Fruit fly (Drosophila melanogaster) whole organism, pupa: ENCODE results near the gene bol.

Experiments
- CG10348 ChIP-seq: fragments of 200-800 bp; sonication (Bioruptor generic); IDR thresholded peaks from 2 replicates; pipeline ENCODE4 v1.3.6; 2022; ENCODE audit warnings: missing biosample characterization, missing genetic modification characterization
- CG12605 ChIP-seq: fragments of 200-800 bp; sonication (Bioruptor generic); IDR thresholded peaks from 2 replicates; pipeline ENCODE4 v1.3.6; 2022; ENCODE audit warnings: missing biosample characterization, missing genetic modification characterization
- CG13204 ChIP-seq: fragments of 200-800 bp; sonication (Bioruptor generic); optimal IDR thresholded peaks from 2 replicates; lab custom pipeline; 2018; ENCODE audit warnings: missing biosample characterization, mild to moderate bottlenecking, missing genetic modification characterization, moderate library complexity
- CG14655 ChIP-seq: fragments of 200-800 bp; sonication (Bioruptor generic); optimal IDR thresholded peaks from 3 replicates; lab custom pipeline; 2017; ENCODE audit warnings: mild to moderate bottlenecking, missing biosample characterization, missing genetic modification reagents, missing genetic modification characterization
- CG15710 ChIP-seq: fragments of 200-800 bp; sonication (Bioruptor generic); optimal IDR thresholded peaks from 2 replicates; lab custom pipeline; 2018; ENCODE audit warnings: missing biosample characterization, mild to moderate bottlenecking, missing genetic modification characterization, moderate library complexity
- CG17806 ChIP-seq: fragments of 200-800 bp; sonication (Bioruptor generic); optimal IDR thresholded peaks from 2 replicates; lab custom pipeline; 2018; ENCODE audit warnings: missing biosample characterization, mild to moderate bottlenecking, missing genetic modification characterization, moderate library complexity
- CG32121 ChIP-seq: fragments of 200-800 bp; sonication (Bioruptor generic); IDR thresholded peaks from 2 replicates; pipeline ENCODE4 v1.3.6; 2022; ENCODE audit warnings: missing biosample characterization, missing genetic modification characterization
- CG34367 ChIP-seq: fragments of 200-800 bp; sonication (Bioruptor generic); optimal IDR thresholded peaks from 2 replicates; lab custom pipeline; 2018; ENCODE audit warnings: missing biosample characterization, mild to moderate bottlenecking, missing genetic modification characterization
- CG4496 ChIP-seq: fragments of 200-800 bp; sonication (Bioruptor generic); IDR thresholded peaks from 3 replicates; pipeline ENCODE4 v1.3.6; 2022; ENCODE audit warnings: missing biosample characterization, missing genetic modification characterization
- CG8159 ChIP-seq: fragments of 200-800 bp; sonication (Bioruptor generic); optimal IDR thresholded peaks from 3 replicates; lab custom pipeline; 2018; ENCODE audit warnings: missing biosample characterization, mild to moderate bottlenecking, missing genetic modification characterization, moderate library complexity
- CG8301 ChIP-seq: fragments of 200-800 bp; sonication (Bioruptor generic); optimal IDR thresholded peaks from 2 replicates; lab custom pipeline; 2018; ENCODE audit warnings: missing biosample characterization, mild to moderate bottlenecking, missing genetic modification characterization
- CG9948 ChIP-seq: fragments of 200-800 bp; sonication (Bioruptor generic); optimal IDR thresholded peaks from 2 replicates; lab custom pipeline; 2018; ENCODE audit warnings: missing biosample characterization, mild to moderate bottlenecking, missing genetic modification characterization, moderate library complexity
- D1 ChIP-seq: fragments of 200-800 bp; sonication (Bioruptor generic); optimal IDR thresholded peaks from 2 replicates; lab custom pipeline; 2018; ENCODE audit warnings: missing biosample characterization, mild to moderate bottlenecking, missing genetic modification characterization, moderate library complexity
- EcR ChIP-seq: fragments of 200-800 bp; sonication (Bioruptor generic); optimal IDR thresholded peaks from 3 replicates; lab custom pipeline; 2019; ENCODE audit warnings: missing biosample characterization, missing genetic modification characterization, mild to moderate bottlenecking, moderate library complexity, missing genetic modification reagents
- Ets98B ChIP-seq: fragments of 200-800 bp; sonication (Bioruptor generic); IDR thresholded peaks from 2 replicates; pipeline ENCODE4 v1.3.6; 2022; ENCODE audit warnings: missing biosample characterization, missing genetic modification characterization
- Pif1A ChIP-seq: fragments of 200-800 bp; sonication (Bioruptor generic); optimal IDR thresholded peaks from 3 replicates; lab custom pipeline; 2016; ENCODE audit warnings: missing biosample characterization, missing genetic modification characterization
- Pif1B ChIP-seq: fragments of 200-800 bp; sonication (Bioruptor generic); optimal IDR thresholded peaks from 3 replicates; lab custom pipeline; 2016; ENCODE audit warnings: missing biosample characterization, missing genetic modification characterization
- Snoo ChIP-seq: fragments of 200-800 bp; sonication (Bioruptor generic); optimal IDR thresholded peaks from 3 replicates; lab custom pipeline; 2017; ENCODE audit warnings: missing biosample characterization, mild to moderate bottlenecking, missing genetic modification characterization, inconsistent platforms
- fd96Ca ChIP-seq: fragments of 200-800 bp; sonication (Bioruptor generic); IDR thresholded peaks from 3 replicates; pipeline ENCODE4 v1.3.6; 2022; ENCODE audit warnings: missing biosample characterization, missing genetic modification characterization
- gl ChIP-seq: fragments of 200-800 bp; sonication (Bioruptor generic); optimal IDR thresholded peaks from 2 replicates; lab custom pipeline; 2018; ENCODE audit warnings: missing biosample characterization, mild to moderate bottlenecking, missing genetic modification characterization
- rn ChIP-seq: fragments of 200-800 bp; sonication (Bioruptor generic); IDR thresholded peaks from 2 replicates; pipeline ENCODE4 v1.3.6; 2022; ENCODE audit warnings: missing biosample characterization, missing genetic modification characterization

bol gene

DNA sequence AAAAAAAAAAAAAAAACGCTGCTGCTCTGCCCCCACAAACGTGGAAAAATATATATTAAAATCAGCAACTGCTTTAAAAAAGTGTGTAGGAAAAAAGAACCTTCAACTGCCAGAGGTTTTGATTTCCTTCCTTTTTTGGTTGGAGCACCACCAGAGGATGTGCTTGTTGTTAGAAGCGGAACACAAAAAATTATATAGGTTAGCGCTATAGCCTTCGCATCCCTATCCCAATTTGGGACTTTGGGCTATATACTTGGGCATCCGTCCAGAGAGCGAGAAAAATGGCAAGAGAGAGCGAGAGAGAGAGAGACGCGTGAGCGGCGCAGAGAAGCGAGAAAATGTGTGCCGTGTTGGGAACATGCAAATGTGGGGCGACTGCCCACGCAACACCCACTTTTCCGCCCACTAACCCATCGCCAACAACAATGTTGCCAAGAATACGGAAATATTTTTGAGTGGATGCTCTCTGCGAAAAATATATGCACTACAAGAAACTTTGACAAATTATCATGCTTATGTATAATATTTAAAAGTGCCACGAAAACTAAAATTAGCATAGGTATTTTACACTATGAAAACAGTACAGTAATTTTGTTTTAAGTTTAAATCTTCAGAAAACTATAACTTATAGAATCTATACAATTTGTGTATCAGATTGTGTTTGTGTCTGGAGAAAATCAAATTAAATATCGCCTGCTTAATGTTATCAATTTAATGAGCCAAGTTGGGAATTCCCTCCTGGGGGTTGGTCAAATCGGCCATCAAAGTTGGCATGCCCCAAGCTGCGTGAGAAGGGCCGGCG lies 7.1 kb downstream of the bol start:
- TF ChIP-seq Pif1A (GFP tag; lab: Kevin White, UChicago) (no peak), Snoo (tag; lab: Kevin White, UChicago) (no peak), D1 (no peak), gl (tag; lab: Kevin White, UChicago) (no peak), CG34367 (tag; lab: Kevin White, UChicago) (no peak), CG9948 (tag; lab: Kevin White, UChicago) (peak; percentile 15), CG8159 (tag; lab: Kevin White, UChicago) (peak; percentile 45), CG17806 (tag; lab: Kevin White, UChicago) (peak; percentile 11), EcR (GFP tag; lab: Kevin White, UChicago) (no peak), fd96Ca (no peak), CG10348 (no peak), Ets98B (GFP tag; lab: Robert Waterston, UW) (no peak), Pif1B (GFP tag; lab: Kevin White, UChicago) (no peak), CG12605 (GFP tag; lab: Robert Waterston, UW) (no peak), CG8301 (tag; lab: Kevin White, UChicago) (peak; percentile 51), CG13204 (GFP tag; lab: Kevin White, UChicago) (no peak), CG4496 (no peak), CG15710 (tag; lab: Kevin White, UChicago) (peak; percentile 24), CG14655 (GFP tag; lab: Kevin White, UChicago) (peak; percentile 57), rn (GFP tag; lab: Robert Waterston, UW) (no peak), CG32121 (GFP tag; lab: Robert Waterston, UW) (0 out of 2 replicates have a peak, but pooled peaks have one; percentile 26)

- TF ChIP-seq CG8159 (tag; lab: Kevin White, UChicago) (no peak), CG10348 (no peak), CG32121 (GFP tag; lab: Robert Waterston, UW) (no peak), fd96Ca (no peak), CG15710 (tag; lab: Kevin White, UChicago) (no peak), gl (tag; lab: Kevin White, UChicago) (no peak), Ets98B (GFP tag; lab: Robert Waterston, UW) (no peak), CG13204 (GFP tag; lab: Kevin White, UChicago) (no peak), CG34367 (tag; lab: Kevin White, UChicago) (no peak), Snoo (tag; lab: Kevin White, UChicago) (no peak), CG17806 (tag; lab: Kevin White, UChicago) (no peak), CG12605 (GFP tag; lab: Robert Waterston, UW) (no peak)
These were observed 8.0 kb downstream of the bol start for dm6 chr3L:9126021-9126811.

- TF ChIP-seq CG12605 (GFP tag; lab: Robert Waterston, UW) (no peak), Pif1A (GFP tag; lab: Kevin White, UChicago) (no peak), fd96Ca (peak; percentile 53), Pif1B (GFP tag; lab: Kevin White, UChicago) (no peak), CG8159 (tag; lab: Kevin White, UChicago) (no peak), rn (GFP tag; lab: Robert Waterston, UW) (no peak), Ets98B (GFP tag; lab: Robert Waterston, UW) (peak; percentile 30; the same call in 1 of the 2 replicates), CG9948 (tag; lab: Kevin White, UChicago) (no peak), CG4496 (0 out of 3 replicates have a peak, but pooled peaks have one; percentile 10)
These were observed 8.8 kb downstream of the bol start for dm6 chr3L:9125261-9126020.

- TF ChIP-seq CG10348 (no peak), Ets98B (GFP tag; lab: Robert Waterston, UW) (peak; percentile 25; the same call in 1 of the 2 replicates), CG9948 (tag; lab: Kevin White, UChicago) (no peak), Pif1A (GFP tag; lab: Kevin White, UChicago) (no peak)
These were observed 9.3 kb downstream of the bol start for dm6 chr3L:9124923-9125260.

DNA sequence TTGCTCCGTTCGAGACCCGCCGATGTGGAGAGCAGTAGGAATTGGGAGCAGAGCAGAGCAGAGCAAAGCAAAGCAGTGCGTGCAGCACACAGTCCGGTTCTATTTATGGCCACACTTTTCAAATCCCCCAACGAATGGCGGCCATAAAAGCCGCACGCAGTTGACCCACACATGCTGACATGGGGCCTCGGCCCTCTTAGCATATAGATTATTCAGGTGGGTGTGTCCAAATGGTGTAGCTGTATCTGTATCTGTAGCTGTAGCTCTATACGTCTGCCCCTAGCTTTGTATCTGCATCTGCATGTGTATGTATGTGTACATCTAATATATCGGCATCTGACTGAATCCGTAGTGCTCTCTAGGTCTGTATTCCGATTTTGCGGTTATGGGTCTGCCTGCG lies 12.9 kb downstream of the bol start:
- no peak for TF ChIP-seq CG9948 (tag; lab: Kevin White, UChicago)

dm6 chr3L:9119564-9119963 lies 14.6 kb downstream of the bol start:
- TF ChIP-seq CG32121 (GFP tag; lab: Robert Waterston, UW) (peak; percentile 51; the same call in 1 of the 2 replicates), Ets98B (GFP tag; lab: Robert Waterston, UW) (peak; percentile 11; the same call in 1 of the 2 replicates), CG13204 (GFP tag; lab: Kevin White, UChicago) (no peak), fd96Ca (0 out of 3 replicates have a peak, but pooled peaks have one; percentile 6)
- TF ChIP-seq, all 21 proteins: peak for 3
